Fruit fly (Drosophila melanogaster) whole organism, embryonic: Measurements from ENCODE around the gene RPA3.

ENCODE experiments used
- Awh ChIP-seq: fragments of 200-800 bp; sonication (Bioruptor generic); IDR thresholded peaks from 2 replicates; pipeline ENCODE4, ENCODE4 v1.3.6; 2022; ENCODE audit warnings: missing biosample characterization, missing genetic modification characterization
- Bgb ChIP-seq: fragments of 200-800 bp; sonication (Bioruptor generic); IDR thresholded peaks from 2 replicates; pipeline ENCODE4 v1.3.6; 2022; ENCODE audit warnings: missing biosample characterization, missing genetic modification characterization; ENCODE audit not compliant: partially characterized antibody
- CG10462 ChIP-seq: fragments of 200-800 bp; sonication (Bioruptor generic); optimal IDR thresholded peaks from 2 replicates; lab custom pipeline; 2016; ENCODE audit warnings: missing biosample characterization, missing genetic modification characterization
- CG10565 ChIP-seq: fragments of 200-800 bp; sonication (Bioruptor generic); optimal IDR thresholded peaks from 3 replicates; lab custom pipeline; 2016; ENCODE audit warnings: missing biosample characterization, mild to moderate bottlenecking, missing genetic modification characterization
- CG10979 ChIP-seq: fragments of 200-800 bp; sonication (Bioruptor generic); optimal IDR thresholded peaks from 2 replicates; lab custom pipeline; 2018; ENCODE audit warnings: missing biosample characterization, mild to moderate bottlenecking, missing genetic modification characterization, moderate library complexity
- CG11695 ChIP-seq: fragments of 200-800 bp; sonication (Bioruptor generic); IDR thresholded peaks from 3 replicates; pipeline ENCODE4 v1.3.6; 2022; ENCODE audit warnings: missing biosample characterization, missing genetic modification characterization
- CG11723 ChIP-seq: fragments of 200-800 bp; sonication (Bioruptor generic); optimal IDR thresholded peaks from 2 replicates; lab custom pipeline; 2017; ENCODE audit warnings: missing biosample characterization, mild to moderate bottlenecking, missing genetic modification characterization
- CG12071 ChIP-seq: fragments of 200-800 bp; sonication (Bioruptor generic); optimal IDR thresholded peaks from 3 replicates; lab custom pipeline; 2018; ENCODE audit warnings: missing biosample characterization, mild to moderate bottlenecking, missing genetic modification characterization
- CG14441 ChIP-seq: fragments of 200-800 bp; sonication (Bioruptor generic); IDR thresholded peaks from 2 replicates; pipeline ENCODE4 v1.3.6; 2022; ENCODE audit warnings: missing biosample characterization, missing genetic modification characterization
- CG15269 ChIP-seq: fragments of 200-800 bp; sonication (Bioruptor generic); optimal IDR thresholded peaks from 2 replicates; lab custom pipeline; 2018; ENCODE audit warnings: missing biosample characterization, mild to moderate bottlenecking, missing genetic modification characterization, moderate library complexity
- CG16779 ChIP-seq: fragments of 200-800 bp; sonication (Bioruptor generic); IDR thresholded peaks from 2 replicates; pipeline ENCODE4 v1.3.6; 2022; ENCODE audit warnings: missing biosample characterization, missing genetic modification characterization
- CG17612 ChIP-seq: fragments of 200-800 bp; sonication (Bioruptor generic); IDR thresholded peaks from 2 replicates; pipeline ENCODE4 v1.3.6; 2022; ENCODE audit warnings: missing biosample characterization, missing genetic modification characterization
- CG2678 ChIP-seq: fragments of 200-800 bp; sonication (Bioruptor generic); optimal IDR thresholded peaks from 3 replicates; lab custom pipeline; 2019; ENCODE audit warnings: missing biosample characterization, mild to moderate bottlenecking, missing genetic modification characterization, moderate library complexity
- CG31365 ChIP-seq: fragments of 200-800 bp; sonication (Bioruptor generic); optimal IDR thresholded peaks from 2 replicates; lab custom pipeline; 2018; ENCODE audit warnings: missing biosample characterization, mild to moderate bottlenecking, missing genetic modification characterization
- CG31441 ChIP-seq: fragments of 200-800 bp; sonication (Bioruptor generic); IDR thresholded peaks from 2 replicates; pipeline ENCODE4 v1.3.6; 2022; ENCODE audit warnings: missing biosample characterization, missing genetic modification characterization
- CG4730 ChIP-seq: fragments of 200-800 bp; sonication (Bioruptor generic); IDR thresholded peaks from 2 replicates; pipeline ENCODE4 v1.3.6; 2022; ENCODE audit warnings: missing biosample characterization, missing genetic modification characterization
- CG6254 ChIP-seq: fragments of 200-800 bp; sonication (Bioruptor generic); optimal IDR thresholded peaks from 3 replicates; lab custom pipeline; 2017; ENCODE audit warnings: mild to moderate bottlenecking, missing biosample characterization, missing genetic modification reagents, missing genetic modification characterization
- CG7372 ChIP-seq: fragments of 200-800 bp; sonication (Bioruptor generic); IDR thresholded peaks from 2 replicates; pipeline ENCODE4 v1.3.6; 2022; ENCODE audit warnings: missing biosample characterization, missing genetic modification characterization
- CG7786 ChIP-seq: fragments of 200-800 bp; sonication (Bioruptor generic); optimal IDR thresholded peaks from 2 replicates; lab custom pipeline; 2016; ENCODE audit warnings: missing biosample characterization, missing genetic modification characterization
- CG7963 ChIP-seq: fragments of 200-800 bp; sonication (Bioruptor generic); IDR thresholded peaks from 3 replicates; pipeline ENCODE4 v1.3.6; 2022; ENCODE audit warnings: missing biosample characterization, missing genetic modification characterization; ENCODE audit not compliant: partially characterized antibody
- CG8388 ChIP-seq: fragments of 200-800 bp; sonication (Bioruptor generic); optimal IDR thresholded peaks from 2 replicates; lab custom pipeline; 2019; ENCODE audit warnings: missing biosample characterization, mild to moderate bottlenecking, missing genetic modification characterization, moderate library complexity
- CrebB ChIP-seq: fragments of 200-800 bp; sonication (Bioruptor generic); optimal IDR thresholded peaks from 3 replicates; lab custom pipeline; 2018; ENCODE audit warnings: missing biosample characterization, mild to moderate bottlenecking, missing genetic modification characterization
- Dll ChIP-seq: fragments of 200-800 bp; sonication (Bioruptor generic); IDR thresholded peaks from 4 replicates; pipeline ENCODE4 v1.3.6; 2022; ENCODE audit warnings: missing biosample characterization, missing genetic modification characterization; ENCODE audit not compliant: partially characterized antibody
- E2f1 ChIP-seq: fragments of 200-800 bp; sonication (Bioruptor generic); IDR thresholded peaks from 2 replicates; pipeline ENCODE4 v1.3.6; 2022; ENCODE audit warnings: missing biosample characterization, missing genetic modification characterization
- Hey ChIP-seq: fragments of 200-800 bp; sonication (Bioruptor generic); optimal IDR thresholded peaks from 3 replicates; lab custom pipeline; 2018; ENCODE audit warnings: missing biosample characterization, mild to moderate bottlenecking, missing genetic modification characterization
- Hr78 ChIP-seq, 2 experiments: fragments of 200-800 bp in 1 of 2; fragments of >200 bp in 1 of 2; sonication (Bioruptor generic) in 1 of 2; optimal IDR thresholded peaks; 2 replicates each; lab custom pipeline; 2017 to 2019; ENCODE audit warnings: missing biosample characterization in 2 of 2, missing genetic modification characterization in 2 of 2, mild to moderate bottlenecking in 1 of 2, moderate library complexity in 1 of 2
- Mes4 ChIP-seq: fragments of 200-800 bp; sonication (Bioruptor generic); optimal IDR thresholded peaks from 2 replicates; lab custom pipeline; 2016; ENCODE audit warnings: missing biosample characterization, missing genetic modification characterization
- NC2α ChIP-seq: fragments of 200-800 bp; sonication (Bioruptor generic); optimal IDR thresholded peaks from 2 replicates; lab custom pipeline; 2016; ENCODE audit warnings: missing biosample characterization, missing genetic modification characterization
- Neu2 ChIP-seq: fragments of 200-800 bp; sonication (Bioruptor generic); optimal IDR thresholded peaks from 3 replicates; lab custom pipeline; 2016; ENCODE audit warnings: missing biosample characterization, missing genetic modification characterization, borderline replicate concordance
- Sox100B ChIP-seq: fragments of 200-800 bp; sonication (Bioruptor generic); optimal IDR thresholded peaks from 3 replicates; lab custom pipeline; 2018; ENCODE audit warnings: missing biosample characterization, mild to moderate bottlenecking, missing genetic modification characterization
- ash1 ChIP-seq: fragments of 200-800 bp; sonication (Bioruptor generic); optimal IDR thresholded peaks from 2 replicates; lab custom pipeline; 2018; ENCODE audit warnings: missing biosample characterization, mild to moderate bottlenecking, missing genetic modification characterization
- bowl ChIP-seq: fragments of 200-800 bp; sonication (Bioruptor generic); IDR thresholded peaks from 2 replicates; pipeline ENCODE4 v1.3.6; 2022; ENCODE audit warnings: missing biosample characterization, missing genetic modification characterization
- crp ChIP-seq, 2 experiments: fragments of 200-800 bp; sonication (Bioruptor generic); optimal IDR thresholded peaks; 2 replicates in 1 of 2; 3 replicates in 1 of 2; lab custom pipeline; 2017; ENCODE audit warnings: missing biosample characterization in 2 of 2, missing genetic modification characterization in 2 of 2, mild to moderate bottlenecking in 1 of 2, moderate library complexity in 1 of 2
- esg ChIP-seq: fragments of 200-800 bp; sonication (Bioruptor generic); conservative IDR thresholded peaks from 2 replicates; pipeline ENCODE4 v1.3.6; 2022; ENCODE audit warnings: missing biosample characterization, missing genetic modification characterization
- grau ChIP-seq: fragments of 200-800 bp; optimal IDR thresholded peaks from 3 replicates; lab custom pipeline; 2019; ENCODE audit warnings: missing biosample characterization, mild to moderate bottlenecking, missing genetic modification characterization, moderate library complexity
- gsb ChIP-seq: fragments of 200-800 bp; sonication (Bioruptor generic); IDR thresholded peaks from 2 replicates; pipeline ENCODE4 v1.3.6; 2022; ENCODE audit warnings: missing biosample characterization, missing genetic modification characterization
- hkb ChIP-seq, 2 experiments: fragments of 200-800 bp in 1 of 2; fragments of >200 bp in 1 of 2; sonication (Bioruptor generic) in 1 of 2; IDR thresholded peaks in 1 of 2; optimal IDR thresholded peaks in 1 of 2; 2 replicates each; pipeline versions ENCODE4 v1.3.6 to Lab custom; 2017 to 2022; ENCODE audit warnings: missing biosample characterization in 1 of 2, missing genetic modification characterization in 1 of 2
- nau ChIP-seq: fragments of 200-800 bp; sonication (Bioruptor generic); optimal IDR thresholded peaks from 3 replicates; lab custom pipeline; 2017; ENCODE audit warnings: missing biosample characterization, mild to moderate bottlenecking, missing genetic modification characterization, missing genetic modification reagents
- nerfin-2 ChIP-seq: fragments of 200-800 bp; sonication (Bioruptor generic); IDR thresholded peaks from 2 replicates; pipeline ENCODE4 v1.3.6; 2022; ENCODE audit warnings: missing biosample characterization, missing genetic modification characterization; ENCODE audit not compliant: partially characterized antibody
- otp ChIP-seq: fragments of 200-800 bp; sonication (Bioruptor generic); IDR thresholded peaks from 3 replicates; pipeline ENCODE4, ENCODE4 v1.3.6; 2022; ENCODE audit warnings: missing biosample characterization, missing genetic modification characterization
- p53 ChIP-seq: fragments of 200-800 bp; sonication (Bioruptor generic); optimal IDR thresholded peaks from 2 replicates; lab custom pipeline; 2016; ENCODE audit warnings: missing biosample characterization, missing genetic modification characterization
- scrt ChIP-seq: fragments of 200-800 bp; sonication (Bioruptor generic); optimal IDR thresholded peaks from 2 replicates; lab custom pipeline; 2018; ENCODE audit warnings: missing biosample characterization, mild to moderate bottlenecking, missing genetic modification characterization, moderate library complexity
- sd ChIP-seq: fragments of 200-800 bp; sonication (Bioruptor generic); optimal IDR thresholded peaks from 3 replicates; lab custom pipeline; 2018; ENCODE audit warnings: missing biosample characterization, mild to moderate bottlenecking, missing genetic modification characterization, moderate library complexity
- sens-2 ChIP-seq: fragments of 200-800 bp; sonication (Bioruptor generic); IDR thresholded peaks from 2 replicates; pipeline ENCODE4 v1.3.6; 2022; ENCODE audit warnings: missing biosample characterization, missing genetic modification characterization
- sna ChIP-seq: fragments of 200-800 bp; sonication (Bioruptor generic); IDR thresholded peaks from 2 replicates; pipeline ENCODE4 v1.3.6; 2022; ENCODE audit warnings: missing biosample characterization, missing genetic modification characterization; ENCODE audit not compliant: partially characterized antibody
- z ChIP-seq: fragments of 200-800 bp; sonication (Bioruptor generic); IDR thresholded peaks from 3 replicates; pipeline ENCODE4 v1.3.6; 2022; ENCODE audit warnings: missing biosample characterization, missing genetic modification characterization
- zfh1 ChIP-seq: fragments of 200-800 bp; sonication (Bioruptor generic); IDR thresholded peaks from 3 replicates; pipeline ENCODE4 v1.3.6; 2022; ENCODE audit warnings: missing biosample characterization, missing genetic modification characterization

The RPA3 gene

DNA sequence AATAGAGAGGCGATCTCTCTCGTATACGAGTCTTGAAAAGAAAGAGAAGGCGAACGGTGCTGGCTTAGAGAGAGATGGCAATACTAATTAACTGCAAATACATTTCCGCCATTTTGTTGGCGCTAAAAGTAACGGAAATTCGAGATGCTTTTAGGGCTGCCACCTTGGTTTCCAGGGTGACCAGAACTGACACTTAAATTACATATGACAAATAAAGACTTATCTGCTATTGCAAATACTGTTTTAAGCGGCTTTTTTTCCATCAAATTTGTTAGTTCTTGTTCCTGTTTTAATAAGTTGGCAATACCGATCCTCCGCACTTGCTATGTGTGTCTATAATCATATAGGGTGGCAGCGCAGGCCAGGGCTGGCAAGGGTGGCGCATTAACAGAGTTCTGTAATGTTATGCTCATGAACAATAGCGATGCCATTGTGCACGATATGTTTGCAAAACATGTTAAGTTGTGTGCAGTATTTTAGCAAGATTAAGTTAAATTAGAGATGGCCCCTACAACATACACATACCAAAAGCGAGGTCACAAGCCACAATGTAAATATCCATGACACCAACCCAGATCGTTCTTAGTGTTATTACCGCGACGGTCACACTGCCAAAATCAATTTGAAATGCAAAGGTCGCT is 35.3 kb downstream of the RPA3 start, which contains the start of gene nod (continued):
- peak; percentile 61 for TF ChIP-seq CG2678 (tag; lab: Kevin White, UChicago)
- peak; percentile 45; the same call in 1 of the 3 replicates for TF ChIP-seq z (GFP tag; lab: Robert Waterston, UW)
- no peak for TF ChIP-seq Sox100B (GFP tag; lab: Kevin White, UChicago)
- TF ChIP-seq Awh, result 0 out of 2 replicates have a peak, but pooled peaks have one; percentile 37
- peak; percentile 52; the same call in 1 of the 2 replicates for TF ChIP-seq E2f1 (GFP tag; lab: Robert Waterston, UW)
- no peak for TF ChIP-seq CG8388 (GFP tag; lab: Kevin White, UChicago)
- TF ChIP-seq sna (GFP tag; lab: Robert Waterston, UW), result 0 out of 2 replicates have a peak, but pooled peaks have one; percentile 34
- no peak for TF ChIP-seq CG6254 (GFP tag; lab: Kevin White, UChicago)
- peak; percentile 32 for TF ChIP-seq CG12071 (GFP tag; lab: Kevin White, UChicago)
- no peak for TF ChIP-seq bowl (GFP tag; lab: Robert Waterston, UW)
- no peak for TF ChIP-seq gsb
- no peak for TF ChIP-seq scrt (GFP tag; lab: Kevin White, UChicago)
- TF ChIP-seq otp (GFP tag; lab: Robert Waterston, UW), result 0 out of 3 replicates have a peak, but pooled peaks have one; percentile 5
- no peak for TF ChIP-seq CG16779 (GFP tag; lab: Robert Waterston, UW)
- peak; percentile 59 for TF ChIP-seq esg (GFP tag; lab: Robert Waterston, UW)
- TF ChIP-seq CG17612 (GFP tag; lab: Robert Waterston, UW), result no peak
- TF ChIP-seq Bgb, result peak; percentile 75
- 0 out of 3 replicates have a peak, but pooled peaks have one; percentile 38 for TF ChIP-seq CG7963 (GFP tag; lab: Robert Waterston, UW)
- no peak for TF ChIP-seq ash1 (GFP tag; lab: Kevin White, UChicago)
- peak; percentile 64 for TF ChIP-seq zfh1 (GFP tag; lab: Robert Waterston, UW)
- peak; percentile 76 for TF ChIP-seq hkb (optimal IDR thresholded peaks at IDR 0.05; lab: Kevin White, UChicago)
- TF ChIP-seq hkb (GFP tag; IDR thresholded peaks at IDR 0.05; lab: Robert Waterston, UW), result peak; percentile 42; the same call in 1 of the 2 replicates
- TF ChIP-seq CG7372 (GFP tag; lab: Robert Waterston, UW), result 0 out of 2 replicates have a peak, but pooled peaks have one; percentile 21
- TF ChIP-seq nerfin-2 (GFP tag; lab: Robert Waterston, UW), result no peak
- peak; percentile 61 for TF ChIP-seq p53 (GFP tag; lab: Kevin White, UChicago)
- peak; percentile 62 for TF ChIP-seq CG14441
- peak; percentile 61 for TF ChIP-seq CG7786 (GFP tag; lab: Kevin White, UChicago)
- no peak for TF ChIP-seq Hey (tag; lab: Kevin White, UChicago)
- TF ChIP-seq CG11695 (GFP tag; lab: Robert Waterston, UW), result peak; percentile 76
- TF ChIP-seq Neu2, result peak; percentile 36
- TF ChIP-seq crp (GFP tag; optimal IDR thresholded peaks at IDR 0.05; lab: Kevin White, UChicago), result no peak
- TF ChIP-seq sens-2 (GFP tag; lab: Robert Waterston, UW), result no peak
- peak; percentile 41 for TF ChIP-seq NC2α (GFP tag; lab: Kevin White, UChicago)
- peak; percentile 44; the same call in 1 of the 2 replicates for TF ChIP-seq CG4730 (GFP tag; lab: Robert Waterston, UW)
- TF ChIP-seq Dll (GFP tag; lab: Robert Waterston, UW), result peak; percentile 70; the same call in 3 of the 4 replicates
- no peak for TF ChIP-seq CG11723
- peak; percentile 55 for TF ChIP-seq CG15269 (tag; lab: Kevin White, UChicago)
- TF ChIP-seq CG31365, result no peak
- TF ChIP-seq CG31441 (GFP tag; lab: Robert Waterston, UW), result peak; percentile 53; the same call in 1 of the 2 replicates
- no peak for TF ChIP-seq nau (GFP tag; lab: Kevin White, UChicago)
- TF ChIP-seq sd (tag; lab: Kevin White, UChicago), result peak; percentile 76
- no peak for TF ChIP-seq Hr78 (GFP tag; optimal IDR thresholded peaks at IDR 0.05; lab: Kevin White, UChicago)
- peak; percentile 60 for TF ChIP-seq grau (tag; lab: Kevin White, UChicago)
- no peak for TF ChIP-seq CG10565 (GFP tag; lab: Kevin White, UChicago)
- peak; percentile 7 for TF ChIP-seq CrebB (tag; lab: Kevin White, UChicago)
- TF ChIP-seq CG10979 (tag; lab: Kevin White, UChicago), result peak; percentile 48
- peak; percentile 56 for TF ChIP-seq Mes4 (GFP tag; lab: Kevin White, UChicago)
- TF ChIP-seq CG10462 (GFP tag; lab: Kevin White, UChicago), result peak; percentile 37
